Fruit fly (Drosophila melanogaster): ENCODE measurements around the gene ATPsynE.

ATPsynE gene

dm6 chr3R:14277894-14278522 lies 48.7 kb upstream of the ATPsynE start (continued):
- TF ChIP-seq salr (GFP tag; optimal IDR thresholded peaks at IDR 0.05) (peak; percentile 91 to 92), CG7368 (GFP tag; optimal IDR thresholded peaks at IDR 0.05) (peak; percentile 94), pdm3 (GFP tag; optimal IDR thresholded peaks at IDR 0.05) (peak; percentile 92), CG6808 (GFP tag; optimal IDR thresholded peaks at IDR 0.05) (peak; percentile 98), topi (GFP tag; optimal IDR thresholded peaks at IDR 0.05) (peak; percentile 93), Sox14 (GFP tag; optimal IDR thresholded peaks at IDR 0.05) (peak; percentile 89), CG6276 (GFP tag; optimal IDR thresholded peaks at IDR 0.05) (peak; percentile 94), Gug (GFP tag; IDR thresholded peaks at IDR 0.05) (peak; percentile 96), CG9139 (GFP tag; optimal IDR thresholded peaks at IDR 0.05) (peak; percentile 97), CG31627 (GFP tag; optimal IDR thresholded peaks at IDR 0.05) (peak; percentile 82), CG4318 (GFP tag; optimal IDR thresholded peaks at IDR 0.05) (peak; percentile 88), cyc (GFP tag; optimal IDR thresholded peaks at IDR 0.05) (peak; percentile 89), CG10631 (GFP tag; optimal IDR thresholded peaks at IDR 0.05) (peak; percentile 97), CG6163 (GFP tag; IDR thresholded peaks at IDR 0.05) (peak; percentile 98), CG6854 (GFP tag; optimal IDR thresholded peaks at IDR 0.05) (peak; percentile 94), fd85E (GFP tag; optimal IDR thresholded peaks at IDR 0.05) (peak; percentile 82), Sox102F (GFP tag; optimal IDR thresholded peaks at IDR 0.05) (peak; percentile 95)

- peak; percentile 66 for TF ChIP-seq eg (GFP tag; IDR thresholded peaks at IDR 0.05)
- peak; percentile 42 for TF ChIP-seq CG9139 (GFP tag; optimal IDR thresholded peaks at IDR 0.05)
- peak; percentile 53; the same call in 1 of the 2 replicates for TF ChIP-seq CG15336 (GFP tag; IDR thresholded peaks at IDR 0.05)
- TF ChIP-seq CG4318 (GFP tag; optimal IDR thresholded peaks at IDR 0.05) = peak; percentile 56
- no peak for TF ChIP-seq CG11294 (GFP tag; IDR thresholded peaks at IDR 0.05)
- TF ChIP-seq CG11762 (GFP tag; optimal IDR thresholded peaks at IDR 0.05; ENCODE audit: insufficient read depth) = peak; percentile 41
- TF ChIP-seq CG6792 (GFP tag; optimal IDR thresholded peaks at IDR 0.05) = no peak
- TF ChIP-seq spab (GFP tag; optimal IDR thresholded peaks at IDR 0.05) = peak; percentile 52
- peak; percentile 4 for TF ChIP-seq CG10669 (GFP tag; optimal IDR thresholded peaks at IDR 0.05)
- TF ChIP-seq CG1621 (tag; optimal IDR thresholded peaks at IDR 0.05) = peak; percentile 45
- no peak for TF ChIP-seq CG6854 (GFP tag; optimal IDR thresholded peaks at IDR 0.05)
- peak; percentile 63 for TF ChIP-seq Eip78C (GFP tag)
- TF ChIP-seq fd59A (GFP tag; optimal IDR thresholded peaks at IDR 0.05) = no peak
- peak; percentile 42 for TF ChIP-seq Hr39 (GFP tag; optimal IDR thresholded peaks at IDR 0.05)
- no peak for TF ChIP-seq Hr38 (GFP tag; optimal IDR thresholded peaks at IDR 0.05)
- no peak for TF ChIP-seq CG32006 (GFP tag; optimal IDR thresholded peaks at IDR 0.05)
- TF ChIP-seq CG6163 (GFP tag; IDR thresholded peaks at IDR 0.05) = peak; percentile 82; the same call in 2 of the 3 replicates
- TF ChIP-seq Hr4 (GFP tag; optimal IDR thresholded peaks at IDR 0.05) = peak; percentile 16
- TF ChIP-seq esn (GFP tag; optimal IDR thresholded peaks at IDR 0.05) = no peak
- TF ChIP-seq lz (GFP tag; optimal IDR thresholded peaks at IDR 0.05) = no peak
- TF ChIP-seq CG8319 (GFP tag; optimal IDR thresholded peaks at IDR 0.05) = no peak
- no peak for TF ChIP-seq CG10631 (GFP tag; optimal IDR thresholded peaks at IDR 0.05)
- peak; percentile 55; the same call in 2 of the 3 replicates for TF ChIP-seq CG8119 (GFP tag; IDR thresholded peaks at IDR 0.05)
- no peak for TF ChIP-seq CG7368 (GFP tag; optimal IDR thresholded peaks at IDR 0.05)
- no peak for TF ChIP-seq Met (GFP tag; optimal IDR thresholded peaks at IDR 0.05)
- peak; percentile 29 for TF ChIP-seq CG6276 (GFP tag; optimal IDR thresholded peaks at IDR 0.05)
- TF ChIP-seq fd85E (GFP tag; optimal IDR thresholded peaks at IDR 0.05) = peak; percentile 1
- no peak; the same call in 1 of the 2 replicates for TF ChIP-seq Gug (GFP tag; IDR thresholded peaks at IDR 0.05)
- no peak for TF ChIP-seq net (GFP tag; optimal IDR thresholded peaks at IDR 0.05)
- peak; percentile 54 for TF ChIP-seq pdm3 (GFP tag; optimal IDR thresholded peaks at IDR 0.05)
- no peak for TF ChIP-seq CG16779 (tag; optimal IDR thresholded peaks at IDR 0.05)
- TF ChIP-seq fkh (GFP tag; optimal IDR thresholded peaks at IDR 0.05) = no peak
- peak; percentile 69 for TF ChIP-seq CG6808 (GFP tag; optimal IDR thresholded peaks at IDR 0.05)
- peak; percentile 62 for TF ChIP-seq CG3032 (tag; optimal IDR thresholded peaks at IDR 0.05)
- TF ChIP-seq acj6 (GFP tag; optimal IDR thresholded peaks at IDR 0.05) = peak; percentile 21
- TF ChIP-seq Smox (GFP tag; optimal IDR thresholded peaks at IDR 0.05) = no peak
- TF ChIP-seq CG31627 (GFP tag; optimal IDR thresholded peaks at IDR 0.05) = peak; percentile 39
- peak; percentile 18 for TF ChIP-seq Eip75B (GFP tag; optimal IDR thresholded peaks at IDR 0.05)
- no peak for TF ChIP-seq dac (GFP tag; optimal IDR thresholded peaks at IDR 0.05)
- TF ChIP-seq dsx (GFP tag; optimal IDR thresholded peaks at IDR 0.05; ENCODE audit: poor library complexity, severe bottlenecking) = peak; percentile 35
Measured at dm6 chr3R:14278523-14279303, 48.0 kb upstream of the ATPsynE start.
